Worm (Caenorhabditis elegans) whole organism, young adult: Measurements from ENCODE around the gene F19G12.9.

ENCODE experiments used
- B0035.1 ChIP-seq: sonication (generic microtip); optimal IDR thresholded peaks from 2 replicates; lab custom pipeline; 2016; ENCODE audit warnings: missing genetic modification characterization, mild to moderate bottlenecking, missing compliant biosample characterization, missing genotype, missing genetic modification reagents
- B0261.1 ChIP-seq: sonication (generic microtip); optimal IDR thresholded peaks from 2 replicates; lab custom pipeline; 2016; ENCODE audit warnings: mild to moderate bottlenecking, missing genetic modification characterization, moderate library complexity, missing compliant biosample characterization
- D2030.7 ChIP-seq: fragments of 200-800 bp; sonication (Bioruptor generic); IDR thresholded peaks from 2 replicates; pipeline ENCODE4 v1.3.6; 2022; ENCODE audit warnings: missing genetic modification reagents, missing genetic modification characterization, missing compliant biosample characterization
- F22D6.2 ChIP-seq: sonication (generic microtip); optimal IDR thresholded peaks from 2 replicates; lab custom pipeline; 2016; ENCODE audit warnings: mild to moderate bottlenecking, missing genetic modification characterization, missing compliant biosample characterization
- F23B12.7 ChIP-seq: sonication (generic microtip); optimal IDR thresholded peaks from 2 replicates; lab custom pipeline; 2017; ENCODE audit warnings: missing genetic modification characterization, mild to moderate bottlenecking, missing compliant biosample characterization, antibody characterized with exemption, moderate library complexity; ENCODE audit not compliant: insufficient read depth
- F37B4.10 ChIP-seq: fragments of 200-800 bp; sonication (Bioruptor generic); IDR thresholded peaks from 2 replicates; pipeline ENCODE4 v1.3.6; 2022; ENCODE audit warnings: missing genetic modification characterization, missing compliant biosample characterization
- K11D2.4 ChIP-seq: fragments of 200-800 bp; sonication (Bioruptor generic); IDR thresholded peaks from 2 replicates; pipeline ENCODE4 v1.3.6; 2022; ENCODE audit warnings: missing genetic modification reagents, missing genetic modification characterization, missing compliant biosample characterization
- K12H6.12 ChIP-seq: fragments of 200-800 bp; sonication (Bioruptor generic); optimal IDR thresholded peaks from 2 replicates; lab custom pipeline; 2018; ENCODE audit warnings: mild to moderate bottlenecking, missing genetic modification characterization, missing compliant biosample characterization
- T26A5.8 ChIP-seq: sonication (generic microtip); optimal IDR thresholded peaks from 2 replicates; lab custom pipeline; 2016; ENCODE audit warnings: missing genetic modification characterization, missing compliant biosample characterization
- Y53F4B.3 ChIP-seq: fragments of 200-800 bp; sonication (Bioruptor generic); IDR thresholded peaks from 2 replicates; pipeline ENCODE4 v1.3.6; 2022; ENCODE audit warnings: missing genetic modification reagents, missing genetic modification characterization, missing compliant biosample characterization
- aptf-3 ChIP-seq: fragments of 200-800 bp; sonication (Bioruptor generic); IDR thresholded peaks from 2 replicates; pipeline ENCODE4 v1.3.6; 2022; ENCODE audit warnings: missing genetic modification characterization, missing compliant biosample characterization
- atf-7 ChIP-seq: sonication (generic microtip); optimal IDR thresholded peaks from 2 replicates; lab custom pipeline; 2017; ENCODE audit warnings: mild to moderate bottlenecking, missing genetic modification characterization, missing compliant biosample characterization
- athp-1 ChIP-seq: sonication (generic microtip); optimal IDR thresholded peaks from 2 replicates; lab custom pipeline; 2017; ENCODE audit warnings: mild to moderate bottlenecking, missing genetic modification characterization, missing compliant biosample characterization
- bed-2 ChIP-seq: fragments of 200-800 bp; sonication (Bioruptor generic); IDR thresholded peaks from 2 replicates; pipeline ENCODE4 v1.3.6; 2022; ENCODE audit warnings: missing genetic modification reagents, missing genetic modification characterization, missing compliant biosample characterization
- cebp-1 ChIP-seq, 2 experiments: fragments of 200-800 bp in 1 of 2; sonication (Bioruptor generic) in 1 of 2; sonication (generic microtip) in 1 of 2; IDR thresholded peaks in 1 of 2; optimal IDR thresholded peaks in 1 of 2; 2 replicates each; pipeline versions ENCODE4 v1.3.6 to Lab custom; 2017 to 2022; ENCODE audit warnings: missing compliant biosample characterization in 2 of 2, missing genetic modification characterization in 2 of 2, mild to moderate bottlenecking in 1 of 2, missing genetic modification reagents in 1 of 2, moderate library complexity in 1 of 2
- ceh-100 ChIP-seq: fragments of 200-800 bp; sonication (Bioruptor generic); IDR thresholded peaks from 2 replicates; pipeline ENCODE4 v1.3.6; 2022; ENCODE audit warnings: missing genetic modification reagents, missing genetic modification characterization, missing compliant biosample characterization
- ceh-27 ChIP-seq: fragments of 200-800 bp; sonication (Bioruptor generic); optimal IDR thresholded peaks from 2 replicates; lab custom pipeline; 2018; ENCODE audit warnings: mild to moderate bottlenecking, missing genetic modification characterization, moderate library complexity, missing compliant biosample characterization
- ceh-79 ChIP-seq: sonication (generic microtip); optimal IDR thresholded peaks from 2 replicates; lab custom pipeline; 2017; ENCODE audit warnings: mild to moderate bottlenecking, missing genetic modification characterization, missing compliant biosample characterization
- ceh-91 ChIP-seq: fragments of 200-800 bp; sonication (Bioruptor generic); IDR thresholded peaks from 2 replicates; pipeline ENCODE4 v1.3.6; 2022; ENCODE audit warnings: missing genetic modification reagents, missing genetic modification characterization, missing compliant biosample characterization
- chd-7 ChIP-seq: sonication (generic microtip); optimal IDR thresholded peaks from 2 replicates; lab custom pipeline; 2016; ENCODE audit warnings: mild to moderate bottlenecking, missing genetic modification characterization, moderate library complexity, missing compliant biosample characterization
- dox-1 ChIP-seq: fragments of 200-800 bp; sonication (Bioruptor generic); IDR thresholded peaks from 2 replicates; pipeline ENCODE4 v1.3.6; 2022; ENCODE audit warnings: missing genetic modification reagents, missing genetic modification characterization, missing compliant biosample characterization
- dpl-1 ChIP-seq: fragments of 150-350 bp; optimal IDR thresholded peaks from 2 replicates; lab custom pipeline; 2014; ENCODE audit warnings: missing biosample characterization, missing genetic modification reagents, missing genetic modification characterization
- efl-1 ChIP-seq: fragments of 150-350 bp; optimal IDR thresholded peaks from 2 replicates; lab custom pipeline; 2014; ENCODE audit warnings: missing biosample characterization, missing genetic modification reagents, missing genetic modification characterization
- ets-4 ChIP-seq: fragments of 200-800 bp; sonication (Bioruptor generic); optimal IDR thresholded peaks from 2 replicates; lab custom pipeline; 2018; ENCODE audit warnings: mild to moderate bottlenecking, missing genetic modification characterization, missing compliant biosample characterization
- fkh-3 ChIP-seq: sonication (generic microtip); optimal IDR thresholded peaks from 2 replicates; lab custom pipeline; 2016; ENCODE audit warnings: mild to moderate bottlenecking, missing genetic modification characterization, missing compliant biosample characterization
- hmg-20 ChIP-seq: fragments of 200-800 bp; sonication (Bioruptor generic); IDR thresholded peaks from 2 replicates; pipeline ENCODE4 v1.3.6; 2022; ENCODE audit warnings: missing genetic modification reagents, missing genetic modification characterization, missing compliant biosample characterization
- hsf-1 ChIP-seq: fragments of 200-800 bp; sonication (Bioruptor generic); IDR thresholded peaks from 2 replicates; pipeline ENCODE4 v1.3.6; 2022; ENCODE audit warnings: missing genetic modification reagents, missing genetic modification characterization, missing compliant biosample characterization
- let-607 ChIP-seq, 2 experiments: fragments of 200-800 bp in 1 of 2; sonication (Bioruptor generic) in 1 of 2; sonication (generic microtip) in 1 of 2; optimal IDR thresholded peaks; 2 replicates each; lab custom pipeline; 2016 to 2018; ENCODE audit warnings: mild to moderate bottlenecking in 2 of 2, missing compliant biosample characterization in 2 of 2, missing genetic modification characterization in 2 of 2, moderate library complexity in 2 of 2, missing genotype in 1 of 2
- lin-40 ChIP-seq: sonication (generic microtip); optimal IDR thresholded peaks from 2 replicates; lab custom pipeline; 2016; ENCODE audit warnings: missing genetic modification characterization, mild to moderate bottlenecking, missing compliant biosample characterization, missing genotype, missing genetic modification reagents
- lin-54 ChIP-seq: fragments of 200-800 bp; sonication (Bioruptor generic); optimal IDR thresholded peaks from 2 replicates; lab custom pipeline; 2018; ENCODE audit warnings: mild to moderate bottlenecking, missing genetic modification characterization, missing compliant biosample characterization
- lir-1 ChIP-seq: fragments of 200-800 bp; sonication (Bioruptor generic); conservative IDR thresholded peaks from 2 replicates; pipeline ENCODE4 v1.3.6; 2022; ENCODE audit warnings: missing genetic modification reagents, missing genetic modification characterization, missing compliant biosample characterization
- madf-8 ChIP-seq: fragments of 200-800 bp; sonication (Bioruptor generic); conservative IDR thresholded peaks from 2 replicates; pipeline ENCODE4 v1.3.6; 2022; ENCODE audit warnings: missing genetic modification reagents, missing genetic modification characterization, missing compliant biosample characterization
- mxl-1 ChIP-seq: sonication (generic microtip); optimal IDR thresholded peaks from 2 replicates; lab custom pipeline; 2016; ENCODE audit warnings: missing genetic modification characterization, missing compliant biosample characterization
- nfyb-1 ChIP-seq: fragments of 200-800 bp; sonication (Bioruptor generic); IDR thresholded peaks from 2 replicates; pipeline ENCODE4 v1.3.6; 2022; ENCODE audit warnings: missing genetic modification reagents, missing genetic modification characterization, missing compliant biosample characterization
- nhr-179 ChIP-seq: sonication (generic microtip); optimal IDR thresholded peaks from 2 replicates; lab custom pipeline; 2016; ENCODE audit warnings: mild to moderate bottlenecking, missing genetic modification characterization, missing compliant biosample characterization
- nhr-90 ChIP-seq: sonication (generic microtip); optimal IDR thresholded peaks from 2 replicates; lab custom pipeline; 2016; ENCODE audit warnings: missing genotype, mild to moderate bottlenecking, missing genetic modification characterization, missing compliant biosample characterization
- snpc-1.1 ChIP-seq: sonication (generic microtip); optimal IDR thresholded peaks from 2 replicates; lab custom pipeline; 2017; ENCODE audit warnings: missing genetic modification characterization, mild to moderate bottlenecking, missing compliant biosample characterization, antibody characterized with exemption, moderate library complexity, missing genotype, missing genetic modification reagents; ENCODE audit not compliant: insufficient read depth
- somi-1 ChIP-seq: fragments of 200-800 bp; sonication (Bioruptor generic); optimal IDR thresholded peaks from 2 replicates; lab custom pipeline; 2018; ENCODE audit warnings: mild to moderate bottlenecking, missing genetic modification characterization, missing compliant biosample characterization
- tbp1 ChIP-seq: fragments of 200-800 bp; sonication (Bioruptor generic); optimal IDR thresholded peaks from 2 replicates; lab custom pipeline; 2018; ENCODE audit warnings: mild to moderate bottlenecking, missing genetic modification characterization, missing compliant biosample characterization
- unc-130 ChIP-seq: sonication (generic microtip); optimal IDR thresholded peaks from 2 replicates; lab custom pipeline; 2016; ENCODE audit warnings: missing genetic modification reagents, missing genetic modification characterization, missing compliant biosample characterization
- xnd-1 ChIP-seq: sonication (generic microtip); optimal IDR thresholded peaks from 2 replicates; lab custom pipeline; 2016; ENCODE audit warnings: missing genotype, missing genetic modification reagents, missing genetic modification characterization, missing compliant biosample characterization
- ztf-25 ChIP-seq: fragments of 200-800 bp; sonication (Bioruptor generic); IDR thresholded peaks from 2 replicates; pipeline ENCODE4 v1.3.6; 2022; ENCODE audit warnings: missing genetic modification reagents, missing genetic modification characterization, missing compliant biosample characterization

Gene F19G12.9

DNA sequence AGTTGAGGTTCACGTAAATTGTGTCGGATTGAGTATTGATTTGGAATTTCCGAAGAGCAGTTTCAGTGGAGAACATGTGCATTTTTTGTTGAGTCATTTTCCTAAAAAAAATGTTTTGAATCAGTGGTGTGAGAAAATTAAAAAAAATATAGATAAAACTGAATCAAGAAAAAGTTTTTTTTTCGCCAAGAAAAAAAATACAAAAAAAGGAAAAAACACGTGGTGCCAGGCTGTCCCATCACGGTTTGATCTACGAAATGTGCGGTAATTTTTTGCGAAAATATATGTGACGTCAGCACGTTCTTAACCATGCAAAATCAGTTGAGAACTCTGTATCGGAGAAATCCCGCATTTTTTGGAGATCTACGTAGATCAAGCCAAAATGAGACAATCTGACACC lies 25.1 kb upstream of the F19G12.9 start, which contains the start of gene F56C3.9:
Gene F56C3.9 (minus strand): TSS at position 101 of the 400 bp plus-strand sequence.
- TF ChIP-seq hmg-20 (GFP tag; lab: Robert Waterston, UW) (no peak), D2030.7 (GFP tag; lab: Robert Waterston, UW) (no peak), ceh-91 (GFP tag; lab: Robert Waterston, UW) (no peak), T26A5.8 (tag; lab: Kevin White, UChicago) (no peak), dox-1 (no peak), efl-1 (GFP tag; lab: Kevin White, UChicago) (no peak), B0261.1 (tag; lab: Kevin White, UChicago) (no peak), fkh-3 (no peak), F37B4.10 (GFP tag; lab: Robert Waterston, UW) (no peak), chd-7 (no peak), lin-54 (no peak)

DNA sequence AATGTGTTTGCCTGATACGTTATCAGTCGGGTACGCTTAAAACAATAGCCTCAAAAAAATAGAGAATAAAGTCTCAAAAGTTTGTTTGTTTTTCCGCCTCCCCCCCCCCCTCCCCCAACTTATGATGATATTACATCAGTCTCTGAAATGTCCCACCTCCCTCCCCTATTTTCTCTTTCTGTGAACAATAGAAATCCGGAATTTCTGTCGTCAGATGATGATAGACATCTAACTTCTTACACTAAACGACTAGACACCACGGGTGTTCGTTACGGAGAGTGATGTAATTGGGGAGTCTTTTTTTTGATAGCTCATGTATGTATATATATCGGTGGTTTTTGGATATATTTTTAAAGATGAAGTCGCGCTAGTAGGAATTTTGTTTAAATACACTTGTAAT lies 24.6 kb upstream of the F19G12.9 start:
- no peak for TF ChIP-seq athp-1 (tag; lab: Kevin White, UChicago)

DNA sequence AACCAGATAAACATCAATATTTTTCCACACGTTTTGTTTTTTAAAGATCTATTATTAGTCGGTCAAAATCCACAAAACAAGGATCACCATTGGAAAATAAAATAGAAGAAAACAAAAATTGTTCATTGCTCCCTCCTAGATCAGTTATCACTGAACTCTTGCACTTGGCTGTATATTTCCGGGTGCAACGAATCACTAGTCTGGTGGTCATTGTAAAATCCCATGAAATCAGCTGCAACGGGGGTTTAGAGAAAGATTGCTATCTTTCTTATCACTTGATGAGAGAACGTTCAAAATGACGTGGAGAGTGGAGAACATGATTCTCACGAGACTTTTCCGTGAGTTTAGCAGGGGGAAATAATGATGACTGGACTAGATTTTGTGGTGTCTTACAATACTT lies 23.2 kb upstream of the F19G12.9 start:
- TF ChIP-seq lir-1: 0 out of 2 replicates have a peak, but pooled peaks have one; percentile 8
- no peak for TF ChIP-seq nhr-179 (tag; lab: Kevin White, UChicago)
- TF ChIP-seq K12H6.12: peak; percentile 30
- peak; percentile 27 for TF ChIP-seq lin-40 (tag; lab: Kevin White, UChicago)
- no peak for TF ChIP-seq cebp-1 (GFP tag; IDR thresholded peaks at IDR 0.05; lab: Robert Waterston, UW)
- TF ChIP-seq cebp-1 (tag; optimal IDR thresholded peaks at IDR 0.05; lab: Kevin White, UChicago): peak; percentile 32
- no peak for TF ChIP-seq ztf-25 (GFP tag; lab: Robert Waterston, UW)
- TF ChIP-seq B0035.1 (tag; lab: Kevin White, UChicago): no peak
- TF ChIP-seq mxl-1 (tag; lab: Kevin White, UChicago): no peak
- TF ChIP-seq somi-1 (GFP tag; lab: Kevin White, UChicago): peak; percentile 38
- TF ChIP-seq ceh-100 (GFP tag; lab: Robert Waterston, UW): no peak
- TF ChIP-seq K11D2.4 (GFP tag; lab: Robert Waterston, UW): 0 out of 2 replicates have a peak, but pooled peaks have one; percentile 32
- TF ChIP-seq atf-7 (tag; lab: Kevin White, UChicago): peak; percentile 51

DNA sequence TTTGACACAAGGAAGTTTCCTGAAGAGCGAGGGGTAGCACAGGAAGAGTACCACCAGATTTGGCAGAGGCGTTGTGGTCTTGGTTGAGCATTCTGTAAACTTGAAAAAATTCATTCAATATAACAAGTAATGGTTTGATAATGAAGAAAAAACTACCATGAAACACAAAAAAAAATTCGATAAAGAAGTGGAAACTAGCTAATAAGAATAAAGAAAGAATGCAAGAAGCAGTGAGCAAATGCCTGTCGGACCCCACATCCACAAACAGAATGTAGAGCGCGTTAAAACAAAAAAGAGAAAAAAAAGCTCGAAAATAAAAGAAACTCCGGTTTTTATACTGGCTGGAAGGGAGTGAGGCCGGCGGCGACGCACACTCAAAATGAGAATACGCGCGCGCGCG lies 21.5 kb upstream of the F19G12.9 start, which contains the start of gene H39E20.1:
Gene H39E20.1 (minus strand): TSS at position 101 of the 400 bp plus-strand sequence.
- TF ChIP-seq xnd-1 (tag; lab: Kevin White, UChicago): peak; percentile 30
- TF ChIP-seq ceh-79 (tag; lab: Kevin White, UChicago): no peak
- TF ChIP-seq unc-130 (GFP tag; lab: Kevin White, UChicago): no peak
- TF ChIP-seq efl-1 (GFP tag; lab: Kevin White, UChicago): peak; percentile 51
- 0 out of 2 replicates have a peak, but pooled peaks have one; percentile 32 for TF ChIP-seq madf-8
- no peak for TF ChIP-seq ets-4 (GFP tag; lab: Kevin White, UChicago)
- no peak for TF ChIP-seq nhr-90 (tag; lab: Kevin White, UChicago)
- no peak for TF ChIP-seq Y53F4B.3 (GFP tag; lab: Robert Waterston, UW)
- TF ChIP-seq bed-2: no peak
- TF ChIP-seq ceh-27 (GFP tag; lab: Kevin White, UChicago): no peak

DNA sequence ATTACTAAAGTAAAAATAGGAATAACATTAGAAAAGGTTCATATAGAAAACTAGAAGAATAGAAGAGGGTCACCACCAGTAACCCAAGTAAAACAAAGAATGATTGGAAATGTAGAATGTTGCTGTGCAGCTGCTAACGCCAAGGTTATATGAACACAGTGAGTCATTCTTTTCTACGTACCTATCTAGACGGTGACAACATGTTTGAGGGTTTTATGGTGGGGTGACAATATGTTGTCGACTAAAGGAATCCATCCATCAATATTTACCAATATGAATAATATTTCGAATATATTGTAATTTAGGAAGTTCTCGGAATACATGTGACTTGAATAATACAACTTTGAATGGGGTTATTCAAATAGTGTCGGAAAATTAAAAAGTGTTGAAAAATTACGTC lies 17.8 kb upstream of the F19G12.9 start, which contains the start of gene ZK402.5:
Gene ZK402.5 (minus strand): TSS at position 101 of the 400 bp plus-strand sequence.
- no peak for TF ChIP-seq nhr-90 (tag; lab: Kevin White, UChicago)
- TF ChIP-seq hsf-1 (GFP tag; lab: Robert Waterston, UW): no peak
- no peak for TF ChIP-seq dpl-1
- no peak for TF ChIP-seq F22D6.2 (tag; lab: Kevin White, UChicago)
- TF ChIP-seq snpc-1.1 (tag; lab: Kevin White, UChicago): no peak
- no peak for TF ChIP-seq B0035.1 (tag; lab: Kevin White, UChicago)
- no peak for TF ChIP-seq F23B12.7 (tag; lab: Kevin White, UChicago)
- no peak for TF ChIP-seq aptf-3 (GFP tag; lab: Robert Waterston, UW)
- no peak for TF ChIP-seq nfyb-1
- TF ChIP-seq tbp1 (GFP tag; lab: Kevin White, UChicago): no peak
- no peak for TF ChIP-seq let-607 (tag; optimal IDR thresholded peaks at IDR 0.05; lab: Kevin White, UChicago)
